Worm (Caenorhabditis elegans): ENCODE measurements around the gene oac-23.

DNA sequence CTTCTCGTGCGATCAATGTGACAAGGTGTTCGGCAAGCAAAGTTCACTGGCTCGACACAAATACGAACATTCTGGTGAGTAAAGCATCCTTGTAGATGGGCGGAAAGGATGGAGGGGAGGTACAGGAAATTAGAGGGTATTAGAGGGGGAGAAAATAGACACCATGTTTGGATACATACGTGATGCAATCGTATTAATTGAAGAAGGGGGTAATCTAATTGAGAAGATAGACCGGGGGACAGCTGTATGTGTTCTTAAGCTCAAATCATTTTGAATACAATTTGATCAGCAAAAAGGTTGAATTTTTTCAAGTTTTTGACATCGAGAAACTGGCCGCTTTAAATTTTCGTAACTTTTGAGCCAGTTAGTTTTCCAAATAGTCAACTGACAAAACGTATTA is 20.8 kb upstream of the oac-23 start:
- TF ChIP-seq snpc-4 (tag; optimal IDR thresholded peaks at IDR 0.05), result no peak
- no peak for TF ChIP-seq bed-3 (GFP tag; optimal IDR thresholded peaks at IDR 0.05)
- TF ChIP-seq ces-1 (GFP tag; optimal IDR thresholded peaks at IDR 0.05), result peak; percentile 98
- no peak for TF ChIP-seq flh-1 (GFP tag; optimal IDR thresholded peaks at IDR 0.05)

Measured in whole organism, mixed stage, embryonic.